Fruit fly (Drosophila melanogaster): ENCODE results near the gene Arl1.

Gene Arl1

DNA sequence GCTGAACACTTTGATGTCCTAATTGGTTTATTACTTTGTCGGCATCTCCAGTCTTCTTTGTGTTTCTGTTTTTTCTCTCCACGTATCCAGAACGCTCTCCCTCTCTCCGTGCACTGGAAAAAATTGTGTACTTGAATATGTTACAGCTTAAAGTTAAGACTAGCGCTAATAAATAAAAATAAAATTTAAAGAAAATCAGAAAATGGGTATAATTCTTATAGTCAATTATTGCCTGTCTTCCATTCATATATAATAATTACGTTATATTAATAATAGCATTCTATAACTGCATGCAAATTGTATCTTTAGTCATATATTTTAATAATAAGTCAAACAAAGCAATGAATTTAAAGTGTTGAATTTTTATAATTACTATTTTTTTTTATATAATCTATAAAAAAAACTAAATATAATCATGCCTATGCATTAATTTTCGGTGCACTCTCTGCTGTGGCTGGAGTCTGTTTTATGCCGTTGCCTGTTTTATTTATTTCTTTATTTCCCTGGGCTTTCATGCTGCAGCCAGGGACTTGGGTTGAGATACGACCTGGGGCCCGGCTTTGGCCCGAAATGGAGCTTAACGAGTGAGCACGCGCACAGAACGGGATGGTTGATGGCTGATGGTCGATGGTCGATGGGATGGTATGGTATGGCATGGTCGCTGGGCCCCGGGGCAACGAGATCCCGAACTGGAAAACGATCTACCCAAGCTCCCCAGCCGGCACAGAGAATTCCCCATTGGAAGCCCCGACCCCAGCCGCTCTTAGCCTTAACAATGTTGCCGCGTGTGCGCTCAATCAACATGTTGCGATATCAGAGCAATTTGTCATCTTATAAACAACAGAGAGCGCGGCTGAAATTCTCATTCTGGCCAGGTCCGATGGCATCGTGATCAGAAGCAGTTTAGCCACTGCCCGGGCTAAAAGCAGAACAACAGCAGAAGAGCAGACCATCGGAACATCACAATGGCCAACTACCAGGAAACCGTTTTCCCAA, 33.1 kb downstream of the Arl1 start:
- TF ChIP-seq Mnt (GFP tag; optimal IDR thresholded peaks at IDR 0.05) (no peak), CG11617 (GFP tag; optimal IDR thresholded peaks at IDR 0.05) (no peak), Hr96 (GFP tag; optimal IDR thresholded peaks at IDR 0.05) (no peak), Clk (GFP tag; optimal IDR thresholded peaks at IDR 0.05) (no peak), CG33017 (tag; optimal IDR thresholded peaks at IDR 0.05) (no peak), tj (GFP tag; optimal IDR thresholded peaks at IDR 0.05) (no peak), pad (GFP tag; optimal IDR thresholded peaks at IDR 0.05) (no peak), kay (GFP tag; ENCODE audit: borderline replicate concordance) (no peak), CG14711 (tag; optimal IDR thresholded peaks at IDR 0.05) (no peak), CG7101 (tag; optimal IDR thresholded peaks at IDR 0.05) (no peak), cic (GFP tag; optimal IDR thresholded peaks at IDR 0.05) (no peak), CG7045 (GFP tag; optimal IDR thresholded peaks at IDR 0.05) (no peak), toe (GFP tag; optimal IDR thresholded peaks at IDR 0.05) (no peak)

DNA sequence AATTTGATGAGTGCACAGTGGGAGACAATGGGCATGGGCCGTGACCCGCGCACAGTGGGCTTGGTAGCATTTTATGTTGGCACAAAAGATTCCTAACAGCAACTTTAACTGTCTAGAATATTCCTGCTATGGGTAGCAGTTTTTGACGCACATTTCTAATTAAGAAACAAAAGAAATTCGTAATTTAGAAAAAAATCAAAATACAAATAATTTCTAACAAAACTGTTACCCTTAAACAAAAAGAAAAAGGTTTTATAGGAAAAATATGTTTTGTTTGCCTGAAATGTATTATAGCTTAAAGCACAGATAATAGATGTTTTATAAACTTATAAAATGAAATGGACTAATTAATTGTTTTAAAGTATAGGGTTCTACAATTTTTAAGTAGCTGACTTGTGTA, 34.0 kb downstream of the Arl1 start:
- TF ChIP-seq cic (GFP tag; optimal IDR thresholded peaks at IDR 0.05) = no peak
- no peak for TF ChIP-seq tj (GFP tag; optimal IDR thresholded peaks at IDR 0.05)
- TF ChIP-seq Clk (GFP tag; optimal IDR thresholded peaks at IDR 0.05) = no peak
- no peak for TF ChIP-seq CG1620 (GFP tag; optimal IDR thresholded peaks at IDR 0.05)
- no peak for TF ChIP-seq CG7101 (tag; optimal IDR thresholded peaks at IDR 0.05)
- no peak for TF ChIP-seq CG7045 (GFP tag; optimal IDR thresholded peaks at IDR 0.05)
- TF ChIP-seq Hr96 (GFP tag; optimal IDR thresholded peaks at IDR 0.05) = no peak
- TF ChIP-seq CG14711 (tag; optimal IDR thresholded peaks at IDR 0.05) = no peak
- TF ChIP-seq CG33017 (tag; optimal IDR thresholded peaks at IDR 0.05) = no peak
- TF ChIP-seq pad (GFP tag; optimal IDR thresholded peaks at IDR 0.05) = no peak
- no peak for TF ChIP-seq toe (GFP tag; optimal IDR thresholded peaks at IDR 0.05)
- no peak for TF ChIP-seq kay (GFP tag; ENCODE audit: borderline replicate concordance)

DNA sequence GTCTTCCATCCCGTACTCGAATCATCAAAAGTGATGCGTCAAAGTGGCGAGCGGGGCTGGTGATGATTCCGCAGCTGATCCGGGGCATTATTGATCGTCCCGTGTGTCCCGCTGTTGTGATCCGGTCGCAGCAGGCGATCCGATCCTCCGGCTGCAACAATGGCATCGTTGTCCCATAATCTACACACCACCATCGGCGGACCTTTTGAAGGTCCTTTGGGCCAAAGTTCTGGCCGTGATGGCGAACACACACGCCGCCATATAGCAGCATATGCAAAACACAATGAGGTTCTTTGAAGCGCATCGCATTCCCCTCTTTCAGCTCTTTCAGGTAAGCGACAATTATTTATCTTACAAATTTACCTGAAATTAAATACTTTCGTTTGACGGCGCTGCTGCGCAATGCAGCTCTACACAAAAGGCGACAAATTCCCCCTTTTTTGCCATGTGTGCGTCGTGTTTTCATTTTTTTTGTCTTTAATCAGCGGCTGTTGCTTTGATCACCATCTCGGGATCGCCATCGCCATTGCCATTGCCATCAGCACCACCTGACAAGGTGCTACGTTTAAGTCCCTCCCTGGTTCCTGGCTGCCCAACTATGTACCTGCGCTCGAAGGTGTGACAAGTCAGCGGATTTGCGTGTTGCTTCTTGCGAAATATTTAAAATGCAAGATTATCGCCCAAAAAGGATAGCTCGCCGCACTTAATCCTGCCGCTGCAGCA, 34.8 kb downstream of the Arl1 start:
- TF ChIP-seq CG14711 (tag; optimal IDR thresholded peaks at IDR 0.05) (no peak), Clk (GFP tag; optimal IDR thresholded peaks at IDR 0.05) (no peak), cic (GFP tag; optimal IDR thresholded peaks at IDR 0.05) (no peak), CG1620 (GFP tag; optimal IDR thresholded peaks at IDR 0.05) (no peak), tj (GFP tag; optimal IDR thresholded peaks at IDR 0.05) (no peak), kay (GFP tag; ENCODE audit: borderline replicate concordance) (no peak), CG7045 (GFP tag; optimal IDR thresholded peaks at IDR 0.05) (no peak), CG7101 (tag; optimal IDR thresholded peaks at IDR 0.05) (no peak), CG11617 (GFP tag; optimal IDR thresholded peaks at IDR 0.05) (no peak), toe (GFP tag; optimal IDR thresholded peaks at IDR 0.05) (no peak), CG12768 (GFP tag; optimal IDR thresholded peaks at IDR 0.05) (no peak), CG5204 (GFP tag; optimal IDR thresholded peaks at IDR 0.05) (no peak), Hr96 (GFP tag; optimal IDR thresholded peaks at IDR 0.05) (no peak), Crg-1 (GFP tag; optimal IDR thresholded peaks at IDR 0.05) (no peak), ovo (GFP tag; optimal IDR thresholded peaks at IDR 0.05) (no peak), Mnt (GFP tag; optimal IDR thresholded peaks at IDR 0.05) (no peak), bab1 (GFP tag; optimal IDR thresholded peaks at IDR 0.05) (no peak), pad (GFP tag; optimal IDR thresholded peaks at IDR 0.05) (no peak), CG33017 (tag; optimal IDR thresholded peaks at IDR 0.05) (no peak), cnc (optimal IDR thresholded peaks at IDR 0.05) (no peak)

DNA sequence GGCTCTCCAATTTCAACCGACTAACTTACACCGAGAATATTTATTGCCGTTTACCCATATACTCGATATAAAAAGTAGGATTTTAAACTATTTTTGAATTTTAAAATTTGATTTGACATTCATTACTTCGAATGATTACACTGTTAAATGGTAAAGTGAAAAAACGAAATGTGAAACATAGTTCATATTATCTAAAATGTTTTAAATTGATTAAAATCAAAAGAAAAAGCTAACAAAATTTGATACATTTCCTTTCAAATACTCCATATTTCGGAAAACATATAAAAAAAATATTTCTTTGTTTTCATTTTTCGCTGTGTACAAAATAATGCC, 35.3 kb downstream of the Arl1 start:
- no peak for TF ChIP-seq Mnt (GFP tag; optimal IDR thresholded peaks at IDR 0.05)
- no peak for TF ChIP-seq Crg-1 (GFP tag; optimal IDR thresholded peaks at IDR 0.05)
- TF ChIP-seq ovo (GFP tag; optimal IDR thresholded peaks at IDR 0.05) = no peak
- no peak for TF ChIP-seq CG7101 (tag; optimal IDR thresholded peaks at IDR 0.05)
- TF ChIP-seq Hr96 (GFP tag; optimal IDR thresholded peaks at IDR 0.05) = no peak
- TF ChIP-seq toe (GFP tag; optimal IDR thresholded peaks at IDR 0.05) = no peak
- no peak for TF ChIP-seq CG12768 (GFP tag; optimal IDR thresholded peaks at IDR 0.05)
- no peak for TF ChIP-seq cic (GFP tag; optimal IDR thresholded peaks at IDR 0.05)

DNA sequence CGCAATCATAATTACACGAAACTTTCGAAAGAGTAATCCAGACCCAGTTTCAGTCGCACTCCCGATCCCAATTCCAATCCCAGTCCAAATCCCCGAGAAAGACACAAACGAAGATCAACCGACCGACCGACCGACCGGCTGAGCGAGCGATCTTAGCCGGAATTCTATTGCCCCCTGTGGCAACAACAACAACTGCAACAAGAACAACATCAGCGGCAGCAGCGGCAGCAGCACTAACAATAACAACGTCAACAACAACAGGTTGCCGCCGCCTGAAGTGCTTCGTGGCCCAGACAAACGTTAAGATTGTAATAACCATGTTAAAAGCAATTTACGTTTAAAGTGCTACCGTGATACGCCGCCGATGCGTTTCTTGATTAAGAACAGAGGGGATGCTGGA, 35.8 kb downstream of the Arl1 start:
- no peak for TF ChIP-seq toe (GFP tag; optimal IDR thresholded peaks at IDR 0.05)
- TF ChIP-seq Clk (GFP tag; optimal IDR thresholded peaks at IDR 0.05) = no peak
- TF ChIP-seq bab1 (GFP tag; optimal IDR thresholded peaks at IDR 0.05) = no peak
- no peak for TF ChIP-seq Crg-1 (GFP tag; optimal IDR thresholded peaks at IDR 0.05)
- no peak for TF ChIP-seq CG12768 (GFP tag; optimal IDR thresholded peaks at IDR 0.05)
- no peak for TF ChIP-seq kay (GFP tag; ENCODE audit: borderline replicate concordance)
- no peak for TF ChIP-seq Hr96 (GFP tag; optimal IDR thresholded peaks at IDR 0.05)
- no peak for TF ChIP-seq CG5204 (GFP tag; optimal IDR thresholded peaks at IDR 0.05)
- no peak for TF ChIP-seq CG33017 (tag; optimal IDR thresholded peaks at IDR 0.05)
- TF ChIP-seq CG1620 (GFP tag; optimal IDR thresholded peaks at IDR 0.05) = no peak
- no peak for TF ChIP-seq CG7101 (tag; optimal IDR thresholded peaks at IDR 0.05)
- TF ChIP-seq cic (GFP tag; optimal IDR thresholded peaks at IDR 0.05) = no peak
- TF ChIP-seq Mnt (GFP tag; optimal IDR thresholded peaks at IDR 0.05) = no peak
- TF ChIP-seq CG11617 (GFP tag; optimal IDR thresholded peaks at IDR 0.05) = no peak
- TF ChIP-seq CG14711 (tag; optimal IDR thresholded peaks at IDR 0.05) = no peak

Data from whole organism, adult.